Worm (Caenorhabditis elegans) whole organism, L1 larva: ENCODE measurements around the gene sre-7.

Experiments
- alr-1 ChIP-seq: fragments of 200-800 bp; sonication (Bioruptor generic); optimal IDR thresholded peaks from 2 replicates; lab custom pipeline; 2018; ENCODE audit warnings: borderline replicate concordance, mild to moderate bottlenecking, missing genetic modification characterization, missing compliant biosample characterization
- aly-2 ChIP-seq: fragments of 150-350 bp; optimal IDR thresholded peaks from 2 replicates; lab custom pipeline; 2014; ENCODE audit warnings: missing biosample characterization, missing genetic modification characterization
- blmp-1 ChIP-seq: fragments of 150-350 bp; optimal IDR thresholded peaks from 2 replicates; lab custom pipeline; 2014; ENCODE audit warnings: missing biosample characterization, missing genetic modification characterization
- ceh-63 ChIP-seq: fragments of 200-800 bp; sonication (Bioruptor generic); optimal IDR thresholded peaks from 2 replicates; lab custom pipeline; 2018; ENCODE audit warnings: mild to moderate bottlenecking, missing genetic modification characterization, missing compliant biosample characterization
- ceh-82 ChIP-seq, 3 experiments: fragments of 150-350 bp in 1 of 3; sonication (generic microtip) in 2 of 3; optimal IDR thresholded peaks; 2 replicates each; lab custom pipeline; 2014 to 2017; ENCODE audit warnings: missing biosample characterization in 3 of 3, missing genetic modification characterization in 3 of 3
- ces-1 ChIP-seq: fragments of 150-350 bp; optimal IDR thresholded peaks from 2 replicates; lab custom pipeline; 2014; ENCODE audit warnings: missing biosample characterization, missing genetic modification reagents, missing genetic modification characterization
- dpl-1 ChIP-seq, 3 experiments: fragments of 150-350 bp in 2 of 3; sonication (generic microtip) in 1 of 3; optimal IDR thresholded peaks; 2 replicates each; lab custom pipeline; 2014 to 2017; ENCODE audit warnings: missing biosample characterization in 3 of 3, missing genetic modification characterization in 3 of 3, missing genetic modification reagents in 3 of 3
- dsc-1 ChIP-seq: sonication (generic microtip); optimal IDR thresholded peaks from 2 replicates; lab custom pipeline; 2016; ENCODE audit warnings: mild to moderate bottlenecking, missing genetic modification characterization, missing compliant biosample characterization
- efl-3 ChIP-seq: fragments of 200-800 bp; sonication (Bioruptor generic); optimal IDR thresholded peaks from 2 replicates; lab custom pipeline; 2018; ENCODE audit warnings: mild to moderate bottlenecking, missing genetic modification characterization, missing compliant biosample characterization
- egl-13 ChIP-seq: sonication (generic microtip); optimal IDR thresholded peaks from 2 replicates; lab custom pipeline; 2016; ENCODE audit warnings: missing genotype, missing genetic modification reagents, missing genetic modification characterization, missing compliant biosample characterization
- fkh-10 ChIP-seq: sonication (generic microtip); optimal IDR thresholded peaks from 2 replicates; lab custom pipeline; 2017; ENCODE audit warnings: missing biosample characterization, missing genetic modification reagents, missing genetic modification characterization
- fkh-4 ChIP-seq: sonication (generic microtip); optimal IDR thresholded peaks from 2 replicates; lab custom pipeline; 2016; ENCODE audit warnings: missing compliant biosample characterization, missing genetic modification characterization, borderline replicate concordance
- fos-1 ChIP-seq: fragments of 150-350 bp; optimal IDR thresholded peaks from 2 replicates; lab custom pipeline; 2014; ENCODE audit warnings: missing biosample characterization, missing genetic modification characterization
- grh-1 ChIP-seq: fragments of 200-800 bp; sonication (Bioruptor generic); IDR thresholded peaks from 2 replicates; pipeline ENCODE4 v1.3.6; 2022; ENCODE audit warnings: missing genetic modification reagents, missing genetic modification characterization, missing compliant biosample characterization
- hlh-4 ChIP-seq: sonication (generic microtip); optimal IDR thresholded peaks from 2 replicates; lab custom pipeline; 2016; ENCODE audit warnings: mild to moderate bottlenecking, missing genetic modification characterization, missing compliant biosample characterization
- irx-1 ChIP-seq: sonication (generic microtip); optimal IDR thresholded peaks from 2 replicates; lab custom pipeline; 2016; ENCODE audit warnings: missing genetic modification characterization, missing compliant biosample characterization
- jun-1 ChIP-seq: fragments of 150-350 bp; optimal IDR thresholded peaks from 2 replicates; lab custom pipeline; 2014; ENCODE audit warnings: missing biosample characterization, missing genetic modification reagents, missing genetic modification characterization
- lin-14 ChIP-seq: fragments of 200-800 bp; sonication (Bioruptor generic); optimal IDR thresholded peaks from 2 replicates; lab custom pipeline; 2018; ENCODE audit warnings: mild to moderate bottlenecking, missing genetic modification characterization, moderate library complexity, missing compliant biosample characterization
- lin-15B ChIP-seq: fragments of 150-350 bp; sonication (generic microtip); optimal IDR thresholded peaks from 3 replicates; lab custom pipeline; 2014; ENCODE audit warnings: missing biosample characterization, missing genetic modification characterization
- lin-39 ChIP-seq: fragments of 150-350 bp; optimal IDR thresholded peaks from 2 replicates; lab custom pipeline; 2014; ENCODE audit warnings: missing biosample characterization, missing genetic modification reagents, missing genetic modification characterization
- lir-3 ChIP-seq: sonication (generic microtip); optimal IDR thresholded peaks from 2 replicates; lab custom pipeline; 2016; ENCODE audit warnings: mild to moderate bottlenecking, missing genetic modification characterization, moderate library complexity, missing compliant biosample characterization; ENCODE audit not compliant: poor library complexity
- mab-9 ChIP-seq: fragments of 200-800 bp; sonication (Bioruptor generic); IDR thresholded peaks from 2 replicates; pipeline ENCODE4 v1.3.6; 2022; ENCODE audit warnings: missing genetic modification reagents, missing genetic modification characterization, missing compliant biosample characterization
- nhr-11 ChIP-seq: fragments of 150-350 bp; optimal IDR thresholded peaks from 2 replicates; lab custom pipeline; 2014; ENCODE audit warnings: missing biosample characterization, missing genetic modification characterization
- nhr-47 ChIP-seq: sonication (generic microtip); optimal IDR thresholded peaks from 2 replicates; lab custom pipeline; 2016; ENCODE audit warnings: mild to moderate bottlenecking, missing genetic modification characterization, moderate library complexity, missing compliant biosample characterization
- nhr-71 ChIP-seq: sonication (generic microtip); optimal IDR thresholded peaks from 2 replicates; lab custom pipeline; 2016; ENCODE audit warnings: mild to moderate bottlenecking, missing genetic modification characterization, moderate library complexity, missing compliant biosample characterization
- nhr-76 ChIP-seq: sonication (generic microtip); optimal IDR thresholded peaks from 2 replicates; lab custom pipeline; 2017; ENCODE audit warnings: missing biosample characterization, missing genetic modification characterization
- nhr-77 ChIP-seq: fragments of 150-350 bp; optimal IDR thresholded peaks from 2 replicates; lab custom pipeline; 2014; ENCODE audit warnings: missing biosample characterization, missing genetic modification characterization
- pag-3 ChIP-seq: sonication (generic microtip); optimal IDR thresholded peaks from 2 replicates; lab custom pipeline; 2017; ENCODE audit warnings: missing genetic modification characterization, mild to moderate bottlenecking, missing compliant biosample characterization, antibody characterized with exemption, borderline replicate concordance; ENCODE audit not compliant: insufficient read depth
- pax-3 ChIP-seq: fragments of 200-800 bp; sonication (Bioruptor generic); optimal IDR thresholded peaks from 2 replicates; lab custom pipeline; 2018; ENCODE audit warnings: mild to moderate bottlenecking, missing genetic modification characterization, moderate library complexity, missing compliant biosample characterization
- rnt-1 ChIP-seq: sonication (generic microtip); optimal IDR thresholded peaks from 2 replicates; lab custom pipeline; 2016; ENCODE audit warnings: mild to moderate bottlenecking, missing genetic modification characterization, moderate library complexity, missing compliant biosample characterization
- snpc-4 ChIP-seq: fragments of 150-350 bp; optimal IDR thresholded peaks from 2 replicates; lab custom pipeline; 2014; ENCODE audit warnings: missing biosample characterization, missing genetic modification characterization
- snu-23 ChIP-seq: sonication (generic microtip); optimal IDR thresholded peaks from 2 replicates; lab custom pipeline; 2016; ENCODE audit warnings: missing genetic modification characterization, missing compliant biosample characterization
- sup-37 ChIP-seq: fragments of 200-800 bp; sonication (Bioruptor generic); optimal IDR thresholded peaks from 2 replicates; lab custom pipeline; 2018; ENCODE audit warnings: mild to moderate bottlenecking, missing genetic modification characterization, missing compliant biosample characterization
- unc-130 ChIP-seq: fragments of 150-350 bp; optimal IDR thresholded peaks from 2 replicates; lab custom pipeline; 2017; ENCODE audit warnings: missing biosample characterization, missing genetic modification characterization, inconsistent platforms
- unc-62 ChIP-seq: fragments of 150-350 bp; optimal IDR thresholded peaks from 2 replicates; lab custom pipeline; 2014; ENCODE audit warnings: missing biosample characterization, missing genetic modification reagents, missing genetic modification characterization
- vab-15 ChIP-seq: sonication (generic microtip); optimal IDR thresholded peaks from 2 replicates; lab custom pipeline; 2017; ENCODE audit warnings: missing genotype, mild to moderate bottlenecking, missing genetic modification characterization, missing compliant biosample characterization

sre-7 gene

DNA sequence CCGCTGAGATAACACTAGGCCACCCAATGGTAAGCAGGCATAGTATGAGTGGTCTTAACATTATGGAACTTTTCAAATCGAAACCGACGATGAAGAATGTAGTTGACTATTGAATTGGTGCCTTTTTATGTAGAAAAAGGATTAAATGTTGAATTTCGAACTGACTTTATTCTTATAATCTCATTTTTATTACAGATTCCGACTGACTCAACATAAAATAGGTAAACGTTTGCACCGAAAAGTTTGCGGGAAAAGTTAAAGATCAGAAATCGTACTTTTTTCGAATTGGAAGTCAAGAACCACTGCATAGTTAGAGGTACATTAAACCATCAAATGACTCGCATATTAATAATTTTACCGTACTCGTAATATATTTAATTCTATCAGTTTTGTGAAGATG is 10.2 kb downstream of the sre-7 start, which contains the start of gene K02E11.7:
TSS of gene K02E11.7 (minus strand) at position 101 of the 400 bp plus-strand sequence.
- TF ChIP-seq alr-1 (no peak), pax-3 (peak; percentile 0)
- TF ChIP-seq, all 84 proteins: peak for 1

ce11 chrV:14256813-14257212 is 12.8 kb downstream of the sre-7 start, which contains the start of gene sre-8:
sre-8 (plus strand) TSS chrV:14257113.
- TF ChIP-seq pag-3 (no peak), snu-23 (GFP tag; lab: Kevin White, UChicago) (no peak), fkh-4 (tag; lab: Kevin White, UChicago) (no peak), alr-1 (no peak), snpc-4 (tag; lab: Kevin White, UChicago) (no peak), blmp-1 (tag; lab: Kevin White, UChicago) (no peak), fkh-10 (GFP tag; lab: Kevin White, UChicago) (no peak), grh-1 (GFP tag; lab: Robert Waterston, UW) (no peak), fos-1 (no peak), lin-15B (no peak), dsc-1 (no peak), nhr-47 (tag; lab: Kevin White, UChicago) (no peak), ces-1 (GFP tag; lab: Kevin White, UChicago) (no peak), lin-39 (tag; lab: Kevin White, UChicago) (no peak), sup-37 (GFP tag; lab: Kevin White, UChicago) (no peak), unc-62 (no peak)
- TF ChIP-seq, all 84 proteins: peak for 0

DNA sequence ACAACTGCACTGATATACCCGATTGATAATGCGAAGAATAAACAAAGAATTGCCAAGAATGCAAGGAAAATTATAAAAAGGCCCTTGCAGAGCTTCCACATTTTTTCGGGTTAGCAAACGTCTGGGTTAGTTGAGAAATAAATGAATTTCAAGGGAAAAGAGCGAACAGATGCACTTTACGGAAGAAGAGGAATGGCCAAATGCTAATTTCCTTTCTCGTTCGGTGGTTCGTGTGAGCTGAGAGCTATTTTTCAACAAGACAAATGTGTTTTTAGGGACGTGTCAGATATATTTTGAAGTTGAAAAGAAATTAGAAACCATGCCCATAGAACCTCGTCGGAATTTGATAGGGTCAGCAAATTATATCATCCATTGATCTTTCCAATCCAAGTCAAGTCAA is 16.8 kb downstream of the sre-7 start, which contains the start of gene F40G12.2:
TSS of gene F40G12.2 (minus strand) at position 101 of the 400 bp plus-strand sequence.
- no peak for TF ChIP-seq nhr-71
- TF ChIP-seq nhr-11 (tag; lab: Kevin White, UChicago), result no peak
- TF ChIP-seq alr-1, result no peak
- TF ChIP-seq nhr-76 (tag; lab: Kevin White, UChicago), result no peak
- no peak for TF ChIP-seq dpl-1 (GFP tag; optimal IDR thresholded peaks at IDR 0.05; lab: Kevin White, UChicago)
- no peak for TF ChIP-seq unc-130 (tag; lab: Kevin White, UChicago)
- no peak for TF ChIP-seq lir-3
- TF ChIP-seq nhr-77 (tag; lab: Kevin White, UChicago), result no peak
- no peak for TF ChIP-seq pax-3
- no peak for TF ChIP-seq hlh-4 (tag; lab: Kevin White, UChicago)
- TF ChIP-seq egl-13, result no peak
- no peak for TF ChIP-seq ces-1 (GFP tag; lab: Kevin White, UChicago)
- TF ChIP-seq nhr-47 (tag; lab: Kevin White, UChicago), result no peak
- no peak for TF ChIP-seq ceh-82 (tag; optimal IDR thresholded peaks at IDR 0.05; lab: Kevin White, UChicago)
- TF ChIP-seq aly-2 (tag; lab: Kevin White, UChicago), result no peak
- TF ChIP-seq irx-1, result no peak
- no peak for TF ChIP-seq vab-15

- TF ChIP-seq efl-3 (GFP tag; lab: Kevin White, UChicago) (no peak), rnt-1 (tag; lab: Kevin White, UChicago) (no peak), mab-9 (no peak), lin-14 (GFP tag; lab: Kevin White, UChicago) (no peak), blmp-1 (tag; lab: Kevin White, UChicago) (no peak), jun-1 (tag; lab: Kevin White, UChicago) (no peak), ceh-63 (no peak)
Observed at ce11 chrV:14267326-14267942, 23.4 kb downstream of the sre-7 start.
